Fruit fly (Drosophila melanogaster): Measurements from ENCODE around the gene Andorra.

The Andorra gene

DNA sequence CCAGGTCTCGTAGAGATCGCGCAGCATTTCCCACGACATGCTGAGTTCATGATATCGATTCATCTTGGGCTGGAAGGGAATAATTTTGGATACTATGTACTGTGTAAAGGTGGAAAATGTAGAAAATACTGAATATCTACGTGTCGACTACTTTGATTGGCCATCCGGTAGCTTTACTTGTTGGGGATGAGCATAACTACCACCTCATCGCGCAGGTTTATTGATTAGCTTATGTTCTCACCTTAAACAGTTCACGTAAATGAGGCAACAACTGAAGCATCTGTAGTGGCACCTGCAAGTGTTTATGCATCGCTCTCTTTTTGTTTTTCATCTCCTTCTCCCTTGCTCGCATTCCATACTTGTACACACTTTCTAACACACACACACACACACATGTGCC lies at the start of gene Andorra:
TSS of gene Andorra (minus strand) at position 101 of the 400 bp plus-strand sequence.
- no peak for TF ChIP-seq Met (GFP tag; optimal IDR thresholded peaks at IDR 0.05)
- no peak for TF ChIP-seq CG10669 (GFP tag; optimal IDR thresholded peaks at IDR 0.05)
- no peak for TF ChIP-seq CG3032 (tag; optimal IDR thresholded peaks at IDR 0.05)
- no peak for TF ChIP-seq CG8632 (GFP tag; optimal IDR thresholded peaks at IDR 0.05)

DNA sequence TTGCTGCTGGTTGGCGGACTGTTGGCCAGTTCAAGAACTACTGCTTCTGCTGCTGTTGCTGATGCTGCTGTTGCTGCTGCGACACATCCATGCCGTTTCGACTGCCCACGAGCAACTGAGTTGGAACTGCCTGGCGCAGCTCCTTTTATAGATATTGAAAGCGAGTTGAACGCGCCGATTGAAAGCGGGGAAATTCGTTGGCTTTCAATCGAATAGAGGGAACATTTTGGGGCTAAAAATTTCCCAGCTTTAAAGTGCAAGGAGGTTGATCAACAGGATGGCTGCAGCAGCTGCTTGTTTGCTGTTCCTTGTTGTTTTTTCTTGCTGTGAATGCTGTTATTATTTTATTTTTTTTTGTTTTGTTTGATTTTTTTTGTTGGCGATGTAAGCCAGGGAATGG lies 46.7 kb upstream of the Andorra start, which contains the start of gene CG33639:
TSS of gene CG33639 (minus strand) at position 101 of the 400 bp plus-strand sequence.
- TF ChIP-seq Eip78C (GFP tag) (peak; percentile 22), CG6163 (GFP tag; IDR thresholded peaks at IDR 0.05) (no peak), Smox (GFP tag; optimal IDR thresholded peaks at IDR 0.05) (no peak), CG32006 (GFP tag; optimal IDR thresholded peaks at IDR 0.05) (no peak)

DNA sequence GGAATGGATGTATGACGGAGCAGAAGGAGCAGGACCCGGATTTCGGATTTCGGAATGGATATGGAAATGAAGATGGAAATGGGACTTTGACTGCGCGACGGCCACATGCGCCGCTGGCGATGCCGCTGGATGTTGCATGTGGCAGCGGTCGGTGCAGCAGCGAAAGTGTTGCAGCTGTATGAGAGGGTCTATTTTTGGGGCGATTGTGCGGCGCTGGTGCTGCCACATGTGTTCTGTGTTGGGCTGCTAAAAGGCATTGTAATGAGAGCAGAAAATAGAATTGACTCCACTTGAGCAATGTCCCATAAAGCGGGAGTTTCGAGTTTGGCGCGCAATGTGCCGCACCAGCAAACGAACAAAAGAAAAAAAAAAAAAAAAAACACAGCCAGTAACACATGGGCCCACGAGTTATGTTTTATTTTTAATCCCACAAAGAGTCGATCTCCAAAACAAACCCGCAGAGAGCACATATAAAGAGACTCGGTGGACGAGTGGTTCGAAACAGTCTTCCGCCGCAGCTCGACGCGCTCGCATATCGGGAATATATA lies 29.7 kb upstream of the Andorra start, which contains the start of gene Him:
TSS of gene Him (plus strand) at position 498 of the 548 bp plus-strand sequence.
- TF ChIP-seq Hr4 (GFP tag; optimal IDR thresholded peaks at IDR 0.05): no peak
- no peak for TF ChIP-seq Sox15 (GFP tag; optimal IDR thresholded peaks at IDR 0.05)
- TF ChIP-seq salr (GFP tag; optimal IDR thresholded peaks at IDR 0.05): no peak
- peak; percentile 14 for TF ChIP-seq net (GFP tag; optimal IDR thresholded peaks at IDR 0.05)
- no peak for TF ChIP-seq CG1621 (tag; optimal IDR thresholded peaks at IDR 0.05)
- no peak for TF ChIP-seq Smox (GFP tag; optimal IDR thresholded peaks at IDR 0.05)
- TF ChIP-seq cyc (GFP tag; optimal IDR thresholded peaks at IDR 0.05): no peak
- TF ChIP-seq svp (GFP tag): peak; percentile 29
- TF ChIP-seq CG31627 (GFP tag; optimal IDR thresholded peaks at IDR 0.05): no peak
- no peak for TF ChIP-seq Eip75B (GFP tag; optimal IDR thresholded peaks at IDR 0.05)
- no peak for TF ChIP-seq lz (GFP tag; optimal IDR thresholded peaks at IDR 0.05)

DNA sequence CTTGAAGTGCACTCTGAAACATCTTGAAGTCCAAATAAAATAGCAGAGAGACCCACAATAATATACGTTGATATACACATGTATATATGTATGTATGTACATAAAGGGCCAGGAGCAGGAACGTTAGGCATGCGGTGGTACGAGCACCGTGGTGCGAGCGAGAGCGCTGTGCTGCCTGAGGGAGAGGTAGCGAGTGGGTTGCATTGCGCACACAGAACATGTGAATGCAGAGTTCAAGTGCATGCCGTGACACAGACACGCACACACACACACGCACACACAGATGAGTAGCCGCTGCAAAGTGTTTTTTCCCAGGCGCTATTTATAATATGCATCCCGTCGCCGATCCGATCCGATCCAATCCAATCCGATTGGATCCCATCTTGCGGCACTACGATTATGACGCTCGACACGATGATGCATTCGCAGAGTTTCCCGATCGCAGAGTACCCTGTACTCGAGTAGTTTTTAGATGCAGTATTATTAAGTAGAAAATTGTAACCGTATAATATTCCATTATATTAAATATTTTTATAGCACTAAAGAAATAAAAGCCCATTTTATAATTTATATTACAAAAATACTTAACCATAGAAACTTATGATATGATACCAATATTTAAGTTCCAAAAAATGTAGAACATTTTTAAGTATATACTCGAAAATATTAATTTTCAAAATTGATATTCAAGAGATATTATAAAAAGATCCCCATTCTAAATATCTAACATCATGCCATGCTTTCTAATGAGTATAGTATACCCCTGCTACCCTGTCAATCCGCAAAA lies 29.0 kb upstream of the Andorra start:
- no peak for TF ChIP-seq CG8319 (GFP tag; optimal IDR thresholded peaks at IDR 0.05)
- no peak for TF ChIP-seq pdm3 (GFP tag; optimal IDR thresholded peaks at IDR 0.05)
- no peak for TF ChIP-seq CG6792 (GFP tag; optimal IDR thresholded peaks at IDR 0.05)
- TF ChIP-seq achi (GFP tag; optimal IDR thresholded peaks at IDR 0.05): no peak
- no peak for TF ChIP-seq Ets21C (GFP tag; optimal IDR thresholded peaks at IDR 0.05)
- no peak for TF ChIP-seq CG11762 (GFP tag; optimal IDR thresholded peaks at IDR 0.05; ENCODE audit: insufficient read depth)
- no peak for TF ChIP-seq Sox14 (GFP tag; optimal IDR thresholded peaks at IDR 0.05)
- peak in 1 of 2 experiments; percentile 6 for TF ChIP-seq ss (GFP tag; optimal IDR thresholded peaks at IDR 0.05)
- TF ChIP-seq CG16779 (tag; optimal IDR thresholded peaks at IDR 0.05): no peak
- no peak for TF ChIP-seq CG6854 (GFP tag; optimal IDR thresholded peaks at IDR 0.05)
- TF ChIP-seq CG31627 (GFP tag; optimal IDR thresholded peaks at IDR 0.05): no peak
- TF ChIP-seq fd59A (GFP tag; optimal IDR thresholded peaks at IDR 0.05): no peak
- TF ChIP-seq CG8632 (GFP tag; optimal IDR thresholded peaks at IDR 0.05): no peak
- no peak for TF ChIP-seq CG6808 (GFP tag; optimal IDR thresholded peaks at IDR 0.05)
- no peak for TF ChIP-seq Hr38 (GFP tag; optimal IDR thresholded peaks at IDR 0.05)
- no peak for TF ChIP-seq OdsH (GFP tag; optimal IDR thresholded peaks at IDR 0.05)
- peak; percentile 57 for TF ChIP-seq Eip78C (GFP tag)
- peak; percentile 17 for TF ChIP-seq CG32006 (GFP tag; optimal IDR thresholded peaks at IDR 0.05)
- TF ChIP-seq CG3032 (tag; optimal IDR thresholded peaks at IDR 0.05): peak; percentile 11
- TF ChIP-seq spab (GFP tag; optimal IDR thresholded peaks at IDR 0.05): no peak
- TF ChIP-seq salr (GFP tag; optimal IDR thresholded peaks at IDR 0.05): peak in 1 of 2 experiments; percentile 4
- TF ChIP-seq Lpt (GFP tag; optimal IDR thresholded peaks at IDR 0.05): no peak
- no peak for TF ChIP-seq CG1621 (tag; optimal IDR thresholded peaks at IDR 0.05)
- no peak for TF ChIP-seq CG10631 (GFP tag; optimal IDR thresholded peaks at IDR 0.05)
- TF ChIP-seq CG8119 (GFP tag; IDR thresholded peaks at IDR 0.05): no peak
- no peak for TF ChIP-seq Sox102F (GFP tag; optimal IDR thresholded peaks at IDR 0.05)
- no peak for TF ChIP-seq Eip75B (GFP tag; optimal IDR thresholded peaks at IDR 0.05)
- TF ChIP-seq CG10669 (GFP tag; optimal IDR thresholded peaks at IDR 0.05): no peak
- no peak for TF ChIP-seq topi (GFP tag; optimal IDR thresholded peaks at IDR 0.05)
- TF ChIP-seq CG6276 (GFP tag; optimal IDR thresholded peaks at IDR 0.05): no peak
- TF ChIP-seq Smox (GFP tag; optimal IDR thresholded peaks at IDR 0.05): no peak
- TF ChIP-seq svp (GFP tag): peak; percentile 37
